Worm (Caenorhabditis elegans): Measurements from ENCODE around the gene F35H8.4.
A peak's percentile ranks its signal among the peaks of the same experiment; 100 is the strongest.

ce11 chrII:9600022-9600722 is 40.3 kb upstream of the F35H8.4 start:
- TF ChIP-seq aha-1 (tag; optimal IDR thresholded peaks at IDR 0.05), result no peak
- no peak for TF ChIP-seq ama-1 (optimal IDR thresholded peaks at IDR 0.05)
- no peak for TF ChIP-seq nhr-76 (tag; optimal IDR thresholded peaks at IDR 0.05)
- no peak for TF ChIP-seq alr-1 (tag; optimal IDR thresholded peaks at IDR 0.05; ENCODE audit: borderline replicate concordance)
- TF ChIP-seq mab-9 (GFP tag; IDR thresholded peaks at IDR 0.05), result no peak
- TF ChIP-seq unc-86 (tag; optimal IDR thresholded peaks at IDR 0.05), result no peak
- TF ChIP-seq mep-1 (tag; optimal IDR thresholded peaks at IDR 0.05), result no peak
- TF ChIP-seq nhr-11 (tag; optimal IDR thresholded peaks at IDR 0.05), result peak; percentile 46
